Fruit fly (Drosophila melanogaster) whole organism, embryonic: ENCODE measurements around the gene CG12945.

Source experiments
- CG1024 ChIP-seq: fragments of 200-800 bp; sonication (Bioruptor generic); IDR thresholded peaks from 2 replicates; pipeline ENCODE4 v1.3.6; 2022; ENCODE audit warnings: missing biosample characterization, missing genetic modification characterization
- CG10462 ChIP-seq: fragments of 200-800 bp; sonication (Bioruptor generic); optimal IDR thresholded peaks from 2 replicates; lab custom pipeline; 2016; ENCODE audit warnings: missing biosample characterization, missing genetic modification characterization
- CG10654 ChIP-seq: fragments of 200-800 bp; sonication (Bioruptor generic); optimal IDR thresholded peaks from 2 replicates; lab custom pipeline; 2016; ENCODE audit warnings: missing biosample characterization, missing genetic modification characterization
- CG12219 ChIP-seq: fragments of 200-800 bp; sonication (Bioruptor generic); optimal IDR thresholded peaks from 3 replicates; lab custom pipeline; 2018; ENCODE audit warnings: missing biosample characterization, mild to moderate bottlenecking, missing genetic modification characterization
- CG12236 ChIP-seq: fragments of 200-800 bp; sonication (Bioruptor generic); optimal IDR thresholded peaks from 2 replicates; lab custom pipeline; 2016; ENCODE audit warnings: missing biosample characterization, missing genetic modification characterization
- CG12659 ChIP-seq: fragments of 200-800 bp; sonication (Bioruptor generic); optimal IDR thresholded peaks from 3 replicates; lab custom pipeline; 2017; ENCODE audit warnings: mild to moderate bottlenecking, missing biosample characterization, missing genetic modification reagents, missing genetic modification characterization
- CG13123 ChIP-seq: fragments of 200-800 bp; sonication (Bioruptor generic); optimal IDR thresholded peaks from 2 replicates; lab custom pipeline; 2016; ENCODE audit warnings: missing biosample characterization, missing genetic modification characterization
- CG15073 ChIP-seq: fragments of 200-800 bp; sonication (Bioruptor generic); optimal IDR thresholded peaks from 2 replicates; lab custom pipeline; 2016; ENCODE audit warnings: missing biosample characterization, missing genetic modification characterization
- CG17568 ChIP-seq: fragments of 200-800 bp; sonication (Bioruptor generic); optimal IDR thresholded peaks from 2 replicates; lab custom pipeline; 2018; ENCODE audit warnings: missing biosample characterization, mild to moderate bottlenecking, missing genetic modification characterization, moderate library complexity
- CG18011 ChIP-seq: fragments of 200-800 bp; sonication (Bioruptor generic); optimal IDR thresholded peaks from 2 replicates; lab custom pipeline; 2017; ENCODE audit warnings: missing biosample characterization, missing genetic modification characterization, mild to moderate bottlenecking, moderate library complexity, missing genotype
- CG2116 ChIP-seq: fragments of 200-800 bp; sonication (Bioruptor generic); optimal IDR thresholded peaks from 3 replicates; lab custom pipeline; 2018; ENCODE audit warnings: missing biosample characterization, mild to moderate bottlenecking, missing genetic modification characterization
- CG2120 ChIP-seq: fragments of 200-800 bp; sonication (Bioruptor generic); optimal IDR thresholded peaks from 3 replicates; lab custom pipeline; 2016; ENCODE audit warnings: missing biosample characterization, missing genetic modification characterization
- CG2202 ChIP-seq: fragments of 200-800 bp; sonication (Bioruptor generic); optimal IDR thresholded peaks from 2 replicates; lab custom pipeline; 2018; ENCODE audit warnings: missing biosample characterization, mild to moderate bottlenecking, missing genetic modification characterization
- CG32767 ChIP-seq: fragments of 200-800 bp; sonication (Bioruptor generic); IDR thresholded peaks from 2 replicates; pipeline ENCODE4 v1.3.6; 2022; ENCODE audit warnings: missing biosample characterization, missing genetic modification characterization
- CG33557 ChIP-seq: fragments of 200-800 bp; sonication (Bioruptor generic); optimal IDR thresholded peaks from 2 replicates; lab custom pipeline; 2019; ENCODE audit warnings: missing biosample characterization, mild to moderate bottlenecking, missing genetic modification characterization, moderate library complexity
- CG3407 ChIP-seq: fragments of 200-800 bp; sonication (Bioruptor generic); optimal IDR thresholded peaks from 2 replicates; lab custom pipeline; 2018; ENCODE audit warnings: missing biosample characterization, mild to moderate bottlenecking, missing genetic modification characterization
- CG3726 ChIP-seq: fragments of 200-800 bp; sonication (Bioruptor generic); IDR thresholded peaks from 3 replicates; pipeline ENCODE4, ENCODE4 v1.3.6; 2022; ENCODE audit warnings: missing biosample characterization, missing genetic modification characterization
- CG4617 ChIP-seq: fragments of 200-800 bp; sonication (Bioruptor generic); optimal IDR thresholded peaks from 3 replicates; lab custom pipeline; 2016; ENCODE audit warnings: missing biosample characterization, missing genetic modification characterization, borderline replicate concordance
- CG5180 ChIP-seq: fragments of 200-800 bp; sonication (Bioruptor generic); optimal IDR thresholded peaks from 3 replicates; lab custom pipeline; 2017; ENCODE audit warnings: missing biosample characterization, missing genetic modification characterization, mild to moderate bottlenecking, moderate library complexity, missing genetic modification reagents
- CG6175 ChIP-seq: fragments of 200-800 bp; sonication (Bioruptor generic); IDR thresholded peaks from 3 replicates; pipeline ENCODE4 v1.3.6; 2022; ENCODE audit warnings: missing biosample characterization, missing genetic modification characterization
- CG6272 ChIP-seq: fragments of 200-800 bp; sonication (Bioruptor generic); IDR thresholded peaks from 2 replicates; pipeline ENCODE4 v1.3.6; 2022; ENCODE audit warnings: missing biosample characterization, missing genetic modification characterization
- CG7839 ChIP-seq: fragments of 200-800 bp; sonication (Bioruptor generic); optimal IDR thresholded peaks from 3 replicates; lab custom pipeline; 2018; ENCODE audit warnings: missing biosample characterization, mild to moderate bottlenecking, missing genetic modification characterization, moderate library complexity
- CG8765 ChIP-seq: fragments of 200-800 bp; sonication (Bioruptor generic); IDR thresholded peaks from 2 replicates; pipeline ENCODE4 v1.3.6; 2022; ENCODE audit warnings: missing biosample characterization, missing genetic modification characterization
- CG9609 ChIP-seq: fragments of 200-800 bp; sonication (Bioruptor generic); optimal IDR thresholded peaks from 3 replicates; lab custom pipeline; 2016; ENCODE audit warnings: missing biosample characterization, missing genetic modification characterization
- CG9797 ChIP-seq: fragments of 200-800 bp; sonication (Bioruptor generic); optimal IDR thresholded peaks from 3 replicates; lab custom pipeline; 2018; ENCODE audit warnings: missing biosample characterization, mild to moderate bottlenecking, missing genetic modification characterization
- Doc3 ChIP-seq: fragments of 200-800 bp; sonication (Bioruptor generic); IDR thresholded peaks from 3 replicates; pipeline ENCODE4 v1.3.6; 2022; ENCODE audit warnings: missing biosample characterization, missing genetic modification characterization; ENCODE audit not compliant: partially characterized antibody
- Fer3 ChIP-seq: fragments of 200-800 bp; sonication (Bioruptor generic); optimal IDR thresholded peaks from 2 replicates; lab custom pipeline; 2018; ENCODE audit warnings: missing biosample characterization, mild to moderate bottlenecking, missing genetic modification characterization, moderate library complexity
- Myb ChIP-seq: fragments of 200-800 bp; sonication (Bioruptor generic); optimal IDR thresholded peaks from 2 replicates; lab custom pipeline; 2016; ENCODE audit warnings: missing biosample characterization, missing genetic modification characterization
- Nf-YA ChIP-seq: fragments of 200-800 bp; sonication (Bioruptor generic); IDR thresholded peaks from 2 replicates; pipeline ENCODE4 v1.3.6; 2022; ENCODE audit warnings: missing biosample characterization, missing genetic modification characterization
- Pdp1 ChIP-seq, 2 experiments: fragments of 200-800 bp; sonication (Bioruptor generic); optimal IDR thresholded peaks; 3 replicates each; lab custom pipeline; 2016; ENCODE audit warnings: missing biosample characterization in 2 of 2, missing genetic modification characterization in 2 of 2, mild to moderate bottlenecking in 1 of 2, moderate library complexity in 1 of 2
- Ravus ChIP-seq: fragments of 200-800 bp; sonication (Bioruptor generic); IDR thresholded peaks from 2 replicates; pipeline ENCODE4 v1.3.6; 2022; ENCODE audit warnings: missing biosample characterization, missing genetic modification characterization
- Side ChIP-seq: fragments of 200-800 bp; sonication (Bioruptor generic); optimal IDR thresholded peaks from 2 replicates; lab custom pipeline; 2016; ENCODE audit warnings: missing biosample characterization, missing genetic modification characterization
- Sry-δ ChIP-seq: fragments of 200-800 bp; sonication (Bioruptor generic); optimal IDR thresholded peaks from 2 replicates; lab custom pipeline; 2016; ENCODE audit warnings: missing biosample characterization, missing genetic modification characterization
- chinmo ChIP-seq: fragments of 200-800 bp; sonication (Bioruptor generic); IDR thresholded peaks from 4 replicates; pipeline ENCODE4 v1.3.6; 2022; ENCODE audit warnings: missing biosample characterization, missing genetic modification characterization; ENCODE audit not compliant: partially characterized antibody
- chm ChIP-seq: fragments of 200-800 bp; sonication (Bioruptor generic); IDR thresholded peaks from 2 replicates; pipeline ENCODE4 v1.3.6; 2022; ENCODE audit warnings: missing biosample characterization, missing genetic modification characterization
- crp ChIP-seq, 2 experiments: fragments of 200-800 bp; sonication (Bioruptor generic); optimal IDR thresholded peaks; 2 replicates in 1 of 2; 3 replicates in 1 of 2; lab custom pipeline; 2017; ENCODE audit warnings: missing biosample characterization in 2 of 2, missing genetic modification characterization in 2 of 2, mild to moderate bottlenecking in 1 of 2, moderate library complexity in 1 of 2
- ftz-f1 ChIP-seq: fragments of 200-800 bp; sonication (Bioruptor generic); optimal IDR thresholded peaks from 2 replicates; lab custom pipeline; 2016; ENCODE audit warnings: missing biosample characterization, missing genetic modification characterization
- grau ChIP-seq: fragments of 200-800 bp; optimal IDR thresholded peaks from 3 replicates; lab custom pipeline; 2019; ENCODE audit warnings: missing biosample characterization, mild to moderate bottlenecking, missing genetic modification characterization, moderate library complexity
- h ChIP-seq: fragments of >200 bp; optimal IDR thresholded peaks from 2 replicates; lab custom pipeline; 2017
- inv ChIP-seq: fragments of 200-800 bp; sonication (Bioruptor generic); IDR thresholded peaks from 2 replicates; pipeline ENCODE4 v1.3.6; 2022; ENCODE audit warnings: missing biosample characterization, missing genetic modification characterization; ENCODE audit not compliant: partially characterized antibody
- jumu ChIP-seq: fragments of 200-800 bp; sonication (Bioruptor generic); optimal IDR thresholded peaks from 3 replicates; lab custom pipeline; 2016; ENCODE audit warnings: missing biosample characterization, missing genetic modification characterization
- lov ChIP-seq, 2 experiments: fragments of 200-800 bp in 1 of 2; fragments of >200 bp in 1 of 2; sonication (Bioruptor generic) in 1 of 2; IDR thresholded peaks in 1 of 2; optimal IDR thresholded peaks in 1 of 2; 2 replicates in 1 of 2; 3 replicates in 1 of 2; pipeline versions ENCODE4 v1.3.6 to Lab custom; 2017 to 2022; ENCODE audit warnings: missing biosample characterization in 1 of 2, missing genetic modification characterization in 1 of 2
- sqz ChIP-seq: fragments of 200-800 bp; sonication (Bioruptor generic); optimal IDR thresholded peaks from 3 replicates; lab custom pipeline; 2018; ENCODE audit warnings: missing biosample characterization, mild to moderate bottlenecking, missing genetic modification characterization
- tgo ChIP-seq: fragments of 200-800 bp; sonication (Bioruptor generic); IDR thresholded peaks from 3 replicates; pipeline ENCODE4 v1.3.6; 2022; ENCODE audit warnings: missing biosample characterization, missing genetic modification characterization
- toy ChIP-seq: fragments of 200-800 bp; sonication (Bioruptor generic); IDR thresholded peaks from 2 replicates; pipeline ENCODE4 v1.3.6; 2022; ENCODE audit warnings: missing biosample characterization, missing genetic modification characterization
- trem ChIP-seq: fragments of 200-800 bp; optimal IDR thresholded peaks from 3 replicates; lab custom pipeline; 2019; ENCODE audit warnings: missing biosample characterization, mild to moderate bottlenecking, missing genetic modification characterization, moderate library complexity
- twi ChIP-seq: fragments of 200-800 bp; optimal IDR thresholded peaks from 2 replicates; lab custom pipeline; 2019; ENCODE audit warnings: missing biosample characterization, mild to moderate bottlenecking, missing genetic modification characterization, moderate library complexity
- wor ChIP-seq: fragments of 200-800 bp; sonication (Bioruptor generic); IDR thresholded peaks from 2 replicates; pipeline ENCODE4 v1.3.6; 2022; ENCODE audit warnings: missing biosample characterization, missing genetic modification characterization
- z ChIP-seq: fragments of 200-800 bp; sonication (Bioruptor generic); IDR thresholded peaks from 3 replicates; pipeline ENCODE4 v1.3.6; 2022; ENCODE audit warnings: missing biosample characterization, missing genetic modification characterization

The CG12945 gene

dm6 chr3R:9800644-9801330 lies 9.8 kb upstream of the CG12945 start, which contains the start of the genes CG9467 and CG8526 (continued):
- peak; percentile 84 for TF ChIP-seq CG10462 (GFP tag; lab: Kevin White, UChicago)
- TF ChIP-seq wor (GFP tag; lab: Robert Waterston, UW) = no peak
- peak; percentile 79 for TF ChIP-seq trem (tag; lab: Kevin White, UChicago)
- TF ChIP-seq sqz (GFP tag; lab: Kevin White, UChicago) = no peak
- peak; percentile 88 for TF ChIP-seq Sry-δ (GFP tag; lab: Kevin White, UChicago)
- TF ChIP-seq chm = 0 out of 2 replicates have a peak, but pooled peaks have one; percentile 37
- no peak for TF ChIP-seq jumu (GFP tag; lab: Kevin White, UChicago)
- no peak for TF ChIP-seq Nf-YA (GFP tag; lab: Robert Waterston, UW)
- peak; percentile 77 for TF ChIP-seq CG2116
- no peak for TF ChIP-seq CG13123 (GFP tag; lab: Kevin White, UChicago)
- TF ChIP-seq CG9797 (GFP tag; lab: Kevin White, UChicago) = peak; percentile 85
- TF ChIP-seq Side (GFP tag; lab: Kevin White, UChicago) = no peak
- TF ChIP-seq tgo (GFP tag; lab: Robert Waterston, UW) = peak; percentile 48; the same call in 2 of the 3 replicates
- TF ChIP-seq Myb (GFP tag; lab: Kevin White, UChicago) = peak; percentile 84
- peak in 1 of 2 experiments; percentile 15 for TF ChIP-seq crp (GFP tag; optimal IDR thresholded peaks at IDR 0.05; lab: Kevin White, UChicago)
- TF ChIP-seq CG15073 = peak; percentile 54
- peak; percentile 79; the same call in 2 of the 4 replicates for TF ChIP-seq chinmo (GFP tag; lab: Robert Waterston, UW)
- peak; percentile 80 for TF ChIP-seq CG4617 (GFP tag; lab: Kevin White, UChicago)
- peak; percentile 38 for TF ChIP-seq CG3407 (GFP tag; lab: Kevin White, UChicago)
- no peak for TF ChIP-seq CG2202 (tag; lab: Kevin White, UChicago)
- TF ChIP-seq CG18011 (GFP tag; lab: Kevin White, UChicago) = peak; percentile 26
- TF ChIP-seq CG5180 (GFP tag; lab: Kevin White, UChicago) = no peak
- TF ChIP-seq CG17568 = no peak
- TF ChIP-seq ftz-f1 (GFP tag; lab: Kevin White, UChicago) = no peak
- TF ChIP-seq h (lab: Kevin White, UChicago) = no peak
- TF ChIP-seq z (GFP tag; lab: Robert Waterston, UW) = no peak
- peak; percentile 74 for TF ChIP-seq CG2120
- TF ChIP-seq lov (optimal IDR thresholded peaks at IDR 0.05; lab: Kevin White, UChicago) = no peak
- no peak for TF ChIP-seq lov (GFP tag; IDR thresholded peaks at IDR 0.05; lab: Robert Waterston, UW)
- TF ChIP-seq twi = peak; percentile 55
- no peak; the same call in 2 of the 3 replicates for TF ChIP-seq CG3726 (GFP tag; lab: Robert Waterston, UW)
- TF ChIP-seq Pdp1 (GFP tag; optimal IDR thresholded peaks at IDR 0.05; lab: Kevin White, UChicago) = no peak
- TF ChIP-seq CG7839 = no peak
- peak; percentile 51 for TF ChIP-seq CG8765 (GFP tag; lab: Robert Waterston, UW)
- peak; percentile 68 for TF ChIP-seq CG6272
- peak; percentile 50 for TF ChIP-seq CG10654 (GFP tag; lab: Kevin White, UChicago)
- no peak for TF ChIP-seq CG12219 (GFP tag; lab: Kevin White, UChicago)
- TF ChIP-seq CG33557 = peak; percentile 47
- no peak for TF ChIP-seq CG1024 (GFP tag; lab: Robert Waterston, UW)
- peak; percentile 30; the same call in 1 of the 2 replicates for TF ChIP-seq CG32767 (GFP tag; lab: Robert Waterston, UW)
- peak; percentile 73 for TF ChIP-seq inv (GFP tag; lab: Robert Waterston, UW)
- TF ChIP-seq Fer3 = peak; percentile 53
- TF ChIP-seq toy (GFP tag; lab: Robert Waterston, UW) = no peak
- TF ChIP-seq CG12236 = no peak
- TF ChIP-seq grau (tag; lab: Kevin White, UChicago) = peak; percentile 77
- TF ChIP-seq Ravus (GFP tag; lab: Robert Waterston, UW) = no peak
- no peak for TF ChIP-seq CG6175
- TF ChIP-seq CG12659 (GFP tag; lab: Kevin White, UChicago) = peak; percentile 75
- no peak for TF ChIP-seq CG9609 (GFP tag; lab: Kevin White, UChicago)
- TF ChIP-seq Doc3 (GFP tag; lab: Robert Waterston, UW) = peak; percentile 74
